Worm (Caenorhabditis elegans) whole organism, early embryonic: ENCODE results near the gene wdr-60.

Experiments
- B0310.2 ChIP-seq: sonication (generic microtip); optimal IDR thresholded peaks from 2 replicates; lab custom pipeline; 2016; ENCODE audit warnings: mild to moderate bottlenecking, missing genetic modification characterization, missing compliant biosample characterization
- F13C5.2 ChIP-seq: sonication (generic microtip); optimal IDR thresholded peaks from 2 replicates; lab custom pipeline; 2017; ENCODE audit warnings: mild to moderate bottlenecking, missing genetic modification characterization, inconsistent platforms, missing compliant biosample characterization
- aly-1 ChIP-seq: sonication (generic microtip); optimal IDR thresholded peaks from 2 replicates; lab custom pipeline; 2016; ENCODE audit warnings: missing genetic modification characterization, missing compliant biosample characterization
- ama-1 ChIP-seq: fragments of 150-350 bp; optimal IDR thresholded peaks from 2 replicates; lab custom pipeline; 2014
- ceh-13 ChIP-seq: fragments of 200-800 bp; sonication (Bioruptor generic); optimal IDR thresholded peaks from 2 replicates; lab custom pipeline; 2018; ENCODE audit warnings: mild to moderate bottlenecking, missing genetic modification characterization, missing compliant biosample characterization
- ceh-36 ChIP-seq: sonication (generic microtip); optimal IDR thresholded peaks from 2 replicates; lab custom pipeline; 2016; ENCODE audit warnings: missing genetic modification characterization, inconsistent platforms, missing compliant biosample characterization
- ets-7 ChIP-seq: sonication (generic microtip); optimal IDR thresholded peaks from 2 replicates; lab custom pipeline; 2016; ENCODE audit warnings: missing genotype, missing genetic modification characterization, missing compliant biosample characterization
- flt-1 ChIP-seq: fragments of 200-800 bp; sonication (Bioruptor generic); IDR thresholded peaks from 2 replicates; pipeline ENCODE4 v1.3.6; 2022; ENCODE audit warnings: missing genetic modification characterization, missing compliant biosample characterization
- hmbx-1 ChIP-seq: sonication (generic microtip); optimal IDR thresholded peaks from 2 replicates; lab custom pipeline; 2016; ENCODE audit warnings: mild to moderate bottlenecking, missing genetic modification characterization, missing compliant biosample characterization
- hmg-4 ChIP-seq: fragments of 200-800 bp; sonication (Bioruptor generic); optimal IDR thresholded peaks from 2 replicates; lab custom pipeline; 2018; ENCODE audit warnings: mild to moderate bottlenecking, missing genetic modification characterization, missing compliant biosample characterization
- hnd-1 ChIP-seq: sonication (generic microtip); optimal IDR thresholded peaks from 2 replicates; lab custom pipeline; 2016; ENCODE audit warnings: missing genetic modification characterization, missing compliant biosample characterization
- pes-1 ChIP-seq: fragments of 200-800 bp; sonication (Bioruptor generic); IDR thresholded peaks from 2 replicates; pipeline ENCODE4 v1.3.6; 2022; ENCODE audit warnings: missing genetic modification reagents, missing genetic modification characterization, missing compliant biosample characterization
- scrt-1 ChIP-seq: fragments of 200-800 bp; sonication (Bioruptor generic); IDR thresholded peaks from 2 replicates; pipeline ENCODE4 v1.3.6; 2022; ENCODE audit warnings: missing genetic modification characterization, missing compliant biosample characterization
- sea-1 ChIP-seq: fragments of 200-800 bp; sonication (Bioruptor generic); conservative IDR thresholded peaks from 2 replicates; pipeline ENCODE4 v1.3.6; 2022; ENCODE audit warnings: missing genetic modification characterization, missing compliant biosample characterization
- tbx-11 ChIP-seq: fragments of 200-800 bp; sonication (Bioruptor generic); IDR thresholded peaks from 2 replicates; pipeline ENCODE4 v1.3.6; 2022; ENCODE audit warnings: missing genetic modification characterization, missing compliant biosample characterization
- tbx-37 ChIP-seq: fragments of 200-800 bp; sonication (Bioruptor generic); conservative IDR thresholded peaks from 2 replicates; pipeline ENCODE4 v1.3.6; 2022; ENCODE audit warnings: missing genetic modification reagents, missing genetic modification characterization, missing compliant biosample characterization
- tra-4 ChIP-seq: sonication (generic microtip); optimal IDR thresholded peaks from 2 replicates; lab custom pipeline; 2017; ENCODE audit warnings: missing genetic modification characterization, missing compliant biosample characterization

Gene wdr-60

DNA sequence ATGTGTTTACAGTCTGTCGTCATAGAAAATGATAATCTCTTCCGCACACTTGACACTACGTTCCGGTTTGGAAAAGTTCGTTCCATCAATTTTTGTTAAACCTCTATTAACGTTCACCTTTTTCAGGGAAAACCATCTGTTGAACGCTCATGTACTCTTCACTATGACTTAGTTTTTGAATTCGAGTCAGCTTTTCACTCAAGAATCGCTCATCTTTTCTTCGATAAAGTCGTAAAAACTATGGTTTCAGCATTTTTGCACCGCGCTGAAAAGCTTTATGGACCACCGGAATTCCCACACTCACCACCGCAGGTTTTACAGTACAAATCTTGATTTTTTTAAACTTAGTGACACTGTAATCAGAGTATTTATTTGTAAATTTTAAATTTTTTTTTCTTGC is 36.6 kb downstream of the wdr-60 start:
- no peak for TF ChIP-seq ama-1 (lab: Kevin White, UChicago)
- no peak for TF ChIP-seq hmbx-1 (tag; lab: Kevin White, UChicago)
- no peak for TF ChIP-seq tbx-11 (GFP tag; lab: Robert Waterston, UW)
- TF ChIP-seq sea-1 (GFP tag; lab: Robert Waterston, UW): no peak

DNA sequence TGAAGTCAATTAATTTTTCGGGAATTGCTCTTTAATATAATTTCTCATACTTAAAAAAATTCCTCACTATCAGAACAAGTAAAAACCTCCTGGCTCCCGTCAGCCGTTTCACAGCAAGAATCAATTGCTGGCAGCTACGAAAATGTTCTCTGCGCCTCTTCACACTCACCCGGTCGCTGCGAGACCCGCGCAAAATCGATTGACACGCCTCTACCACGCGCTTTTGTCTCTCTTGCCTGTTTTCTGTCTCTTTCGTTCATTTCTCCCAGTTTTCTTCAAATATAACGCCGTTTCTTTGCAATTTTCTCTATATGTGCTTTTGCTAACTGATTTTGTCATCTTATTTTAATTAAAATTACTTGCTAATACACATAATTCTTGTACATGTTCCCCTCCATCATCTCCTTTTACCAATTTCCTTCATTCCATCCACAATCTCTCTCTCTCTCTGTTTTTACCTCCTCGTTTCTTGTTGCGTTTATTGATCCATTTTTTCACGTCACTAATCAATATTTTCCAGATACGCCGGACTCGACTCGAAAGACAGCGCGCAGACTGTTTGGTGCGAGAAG is 37.5 kb downstream of the wdr-60 start, which contains the start of gene pcf-11:
Gene pcf-11, plus strand, starts transcription at position 522 of the 572 bp plus-strand sequence.
- TF ChIP-seq hmg-4 (GFP tag; lab: Kevin White, UChicago) (no peak), tra-4 (tag; lab: Kevin White, UChicago) (peak; percentile 31)

DNA sequence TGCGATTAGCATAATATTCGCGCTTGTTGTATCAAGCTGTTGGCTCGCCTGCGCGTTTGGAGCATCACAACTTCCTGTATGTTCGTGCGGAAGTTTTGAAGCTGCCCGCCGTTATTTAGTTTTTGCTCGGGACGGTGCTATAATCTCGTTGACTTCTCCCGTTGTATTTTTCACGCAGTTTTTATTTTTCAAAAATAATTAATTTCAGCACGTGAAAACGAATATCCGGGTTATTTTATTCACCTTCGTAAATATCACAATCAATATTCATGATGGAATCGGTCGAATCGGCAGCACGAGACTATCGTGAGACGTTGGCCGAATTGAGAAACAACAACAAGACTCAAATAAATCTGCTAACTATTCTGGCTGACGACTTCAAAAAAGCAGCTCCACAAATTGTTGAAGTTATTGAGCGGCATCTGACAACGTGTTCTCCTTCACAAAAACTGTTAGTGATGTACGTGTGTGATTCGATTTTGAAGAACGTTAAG is 38.2 kb downstream of the wdr-60 start:
- peak; percentile 62 for TF ChIP-seq ama-1 (lab: Kevin White, UChicago)
- TF ChIP-seq sea-1 (GFP tag; lab: Robert Waterston, UW): no peak
- TF ChIP-seq scrt-1 (GFP tag; lab: Robert Waterston, UW): no peak
- no peak for TF ChIP-seq ceh-36 (tag; lab: Kevin White, UChicago)

- TF ChIP-seq flt-1 (GFP tag; lab: Robert Waterston, UW) (no peak), tbx-37 (no peak), hnd-1 (tag; lab: Kevin White, UChicago) (no peak), hmg-4 (GFP tag; lab: Kevin White, UChicago) (no peak), ama-1 (lab: Kevin White, UChicago) (no peak), ets-7 (no peak), B0310.2 (tag; lab: Kevin White, UChicago) (no peak), scrt-1 (GFP tag; lab: Robert Waterston, UW) (no peak), ceh-13 (GFP tag; lab: Kevin White, UChicago) (no peak), tbx-11 (GFP tag; lab: Robert Waterston, UW) (no peak), hmbx-1 (tag; lab: Kevin White, UChicago) (no peak), aly-1 (tag; lab: Kevin White, UChicago) (no peak)
Measured at ce11 chrIII:5026366-5026765, 39.4 kb downstream of the wdr-60 start.

DNA sequence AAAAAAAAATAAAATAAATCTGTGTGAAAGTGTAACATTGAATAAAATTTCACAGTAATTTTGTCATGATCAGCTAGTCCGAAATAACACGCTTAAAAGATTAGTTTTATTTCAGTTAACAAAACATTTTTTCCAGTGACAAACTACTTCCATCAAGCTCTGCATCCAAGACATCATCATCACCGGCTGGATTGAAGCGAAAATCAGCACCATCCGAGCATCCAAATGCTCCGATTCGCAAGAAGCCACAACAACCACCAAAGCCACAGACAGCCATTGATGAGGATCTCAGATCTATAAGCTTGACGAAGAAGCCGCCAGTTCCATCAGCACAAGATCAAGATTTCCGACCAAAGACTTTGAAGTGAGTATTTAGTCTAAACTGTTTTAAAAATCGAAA is 40.2 kb downstream of the wdr-60 start:
- no peak for TF ChIP-seq ets-7
- TF ChIP-seq tbx-11 (GFP tag; lab: Robert Waterston, UW): no peak
- no peak for TF ChIP-seq hmg-4 (GFP tag; lab: Kevin White, UChicago)
- 0 out of 2 replicates have a peak, but pooled peaks have one; percentile 16 for TF ChIP-seq sea-1 (GFP tag; lab: Robert Waterston, UW)
- peak; percentile 32 for TF ChIP-seq B0310.2 (tag; lab: Kevin White, UChicago)
- no peak for TF ChIP-seq hmbx-1 (tag; lab: Kevin White, UChicago)
- TF ChIP-seq ama-1 (lab: Kevin White, UChicago): peak; percentile 27

DNA sequence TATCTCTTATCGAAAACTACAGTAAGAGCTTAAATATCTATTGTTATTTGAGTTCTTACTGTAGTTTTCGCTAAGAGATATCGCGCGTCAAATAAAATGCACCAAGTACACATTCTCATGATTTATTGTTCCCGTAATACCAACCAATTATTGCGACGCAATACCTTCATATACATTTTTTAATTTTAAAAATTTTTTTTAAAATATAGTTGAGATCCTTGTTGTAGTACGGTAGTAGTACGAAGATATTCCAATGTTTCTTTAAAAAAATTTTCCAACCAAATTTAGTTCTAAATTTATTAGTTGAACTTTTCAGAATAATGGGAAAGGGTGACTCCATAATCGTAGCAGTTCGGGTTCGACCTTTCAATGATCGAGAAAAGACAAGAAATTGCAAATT is 43.6 kb downstream of the wdr-60 start, which contains the start of gene klp-6:
Gene klp-6, plus strand, starts transcription at position 301 of the 400 bp plus-strand sequence.
- TF ChIP-seq tbx-11 (GFP tag; lab: Robert Waterston, UW): no peak
- TF ChIP-seq ama-1 (lab: Kevin White, UChicago): no peak
- no peak for TF ChIP-seq tbx-37
- no peak for TF ChIP-seq F13C5.2 (tag; lab: Kevin White, UChicago)
- no peak for TF ChIP-seq ceh-13 (GFP tag; lab: Kevin White, UChicago)
- no peak for TF ChIP-seq B0310.2 (tag; lab: Kevin White, UChicago)
- TF ChIP-seq ets-7: no peak
- no peak for TF ChIP-seq pes-1 (GFP tag; lab: Robert Waterston, UW)
- no peak for TF ChIP-seq scrt-1 (GFP tag; lab: Robert Waterston, UW)
- no peak for TF ChIP-seq tra-4 (tag; lab: Kevin White, UChicago)
- TF ChIP-seq aly-1 (tag; lab: Kevin White, UChicago): no peak
- no peak for TF ChIP-seq hnd-1 (tag; lab: Kevin White, UChicago)
- TF ChIP-seq hmbx-1 (tag; lab: Kevin White, UChicago): no peak
- TF ChIP-seq flt-1 (GFP tag; lab: Robert Waterston, UW): no peak
- no peak for TF ChIP-seq ceh-36 (tag; lab: Kevin White, UChicago)
- TF ChIP-seq sea-1 (GFP tag; lab: Robert Waterston, UW): no peak
- TF ChIP-seq hmg-4 (GFP tag; lab: Kevin White, UChicago): no peak

- peak; percentile 87 for TF ChIP-seq sea-1 (GFP tag; lab: Robert Waterston, UW)
- peak; percentile 85 for TF ChIP-seq ets-7
- TF ChIP-seq tra-4 (tag; lab: Kevin White, UChicago): peak; percentile 83
- TF ChIP-seq hnd-1 (tag; lab: Kevin White, UChicago): peak; percentile 65
- peak; percentile 97 for TF ChIP-seq hmg-4 (GFP tag; lab: Kevin White, UChicago)
- peak; percentile 90 for TF ChIP-seq tbx-11 (GFP tag; lab: Robert Waterston, UW)
- TF ChIP-seq B0310.2 (tag; lab: Kevin White, UChicago): peak; percentile 80
- TF ChIP-seq pes-1 (GFP tag; lab: Robert Waterston, UW): peak; percentile 90
- peak; percentile 90 for TF ChIP-seq tbx-37
- TF ChIP-seq scrt-1 (GFP tag; lab: Robert Waterston, UW): peak; percentile 88
- peak; percentile 81 for TF ChIP-seq ceh-13 (GFP tag; lab: Kevin White, UChicago)
- peak; percentile 97 for TF ChIP-seq aly-1 (tag; lab: Kevin White, UChicago)
- TF ChIP-seq F13C5.2 (tag; lab: Kevin White, UChicago): peak; percentile 91
- TF ChIP-seq hmbx-1 (tag; lab: Kevin White, UChicago): peak; percentile 69
- TF ChIP-seq ceh-36 (tag; lab: Kevin White, UChicago): peak; percentile 82
- peak; percentile 82 for TF ChIP-seq flt-1 (GFP tag; lab: Robert Waterston, UW)
Measured at ce11 chrIII:5031375-5031836, 44.4 kb downstream of the wdr-60 start.
